Worm (Caenorhabditis elegans): ENCODE results near the gene ndx-9.

DNA sequence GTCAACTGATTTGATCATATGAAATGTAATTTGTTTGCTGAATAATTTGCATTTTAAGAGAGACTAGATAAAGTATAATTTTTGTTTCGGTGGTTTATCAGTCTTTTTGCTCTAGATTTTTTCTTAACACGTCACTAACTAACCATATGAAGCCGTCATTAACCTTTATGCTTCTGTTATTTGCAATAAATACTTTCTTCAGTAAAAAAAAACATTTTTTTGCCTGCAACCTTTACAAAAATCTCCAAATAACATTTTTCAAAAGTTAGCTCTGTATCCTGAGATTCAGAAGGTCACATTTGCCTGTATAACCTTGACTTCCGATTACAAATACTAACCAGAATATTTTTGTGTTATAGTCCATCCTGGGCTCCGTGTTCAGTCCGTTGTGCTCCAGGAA lies 41.1 kb downstream of the ndx-9 start:
- TF ChIP-seq ama-1 (optimal IDR thresholded peaks at IDR 0.05) (no peak), unc-130 (tag; optimal IDR thresholded peaks at IDR 0.05) (no peak)

Measured in whole organism, L1 larva.